Fruit fly (Drosophila melanogaster): Measurements from ENCODE around the gene sip2.
A peak's percentile ranks its signal among the peaks of the same experiment; 100 is the strongest.

- TF ChIP-seq zf30C (GFP tag; optimal IDR thresholded peaks at IDR 0.05) (no peak), CG18599 (GFP tag; optimal IDR thresholded peaks at IDR 0.05) (no peak), toy (GFP tag; IDR thresholded peaks at IDR 0.05) (no peak), pzg (GFP tag; optimal IDR thresholded peaks at IDR 0.05) (peak; percentile 49)
Observed at dm6 chr2L:6919203-6919849, 44.5 kb downstream of the sip2 start.

Data from whole organism, embryonic.